Fruit fly (Drosophila melanogaster) whole organism, wandering third instar larva: ENCODE results near the gene CG34282.

Experiments
- CG9705 ChIP-seq: fragments of 200-800 bp; sonication (Bioruptor generic); optimal IDR thresholded peaks from 2 replicates; lab custom pipeline; 2018; ENCODE audit warnings: missing biosample characterization, mild to moderate bottlenecking, missing genetic modification characterization
- Mio ChIP-seq: sonication (Bioruptor generic); optimal IDR thresholded peaks from 2 replicates; lab custom pipeline; 2016; ENCODE audit warnings: missing biosample characterization, missing genetic modification characterization
- br ChIP-seq: fragments of 200-800 bp; sonication (Bioruptor generic); optimal IDR thresholded peaks from 2 replicates; lab custom pipeline; 2016; ENCODE audit warnings: missing biosample characterization, missing genetic modification characterization
- dl ChIP-seq, 2 experiments: fragments of 175-275, 200-275 bp in 1 of 2; fragments of 200-275 bp in 1 of 2; sonication (Bioruptor generic); optimal IDR thresholded peaks; lab custom pipeline; 2018; ENCODE audit warnings: mild to moderate bottlenecking in 2 of 2, missing biosample characterization in 2 of 2, missing genetic modification characterization in 2 of 2, moderate library complexity in 2 of 2; ENCODE audit not compliant: partially characterized antibody in 2 of 2, insufficient read depth in 1 of 2
- pan ChIP-seq: fragments of >200 bp; optimal IDR thresholded peaks from 2 replicates; lab custom pipeline; 2017
- psq ChIP-seq: fragments of 200-800 bp; sonication (Bioruptor generic); optimal IDR thresholded peaks from 3 replicates; lab custom pipeline; 2017; ENCODE audit warnings: missing biosample characterization, mild to moderate bottlenecking, missing genetic modification characterization, moderate library complexity

dm6 chr3R:18671112-18671729, 23.8 kb upstream of the CG34282 start, which contains the start of gene CG31230:
- TF ChIP-seq br (GFP tag; lab: Kevin White, UChicago) (no peak), Mio (GFP tag; lab: Kevin White, UChicago) (no peak), dl (GFP tag; optimal IDR thresholded peaks at IDR 0.05; lab: Kevin White, UChicago; ENCODE audit: insufficient read depth in 1 of 2, partially characterized antibody in 2 of 2) (no peak), CG9705 (GFP tag; lab: Kevin White, UChicago) (no peak), psq (GFP tag; lab: Kevin White, UChicago) (no peak), pan (lab: Kevin White, UChicago) (no peak)
